Worm (Caenorhabditis elegans): ENCODE measurements around the gene ZK105.5.

ce11 chrV:7737710-7738109, 20.2 kb upstream of the ZK105.5 start, which contains the start of gene srr-9:
- no peak for TF ChIP-seq nhr-11 (tag; optimal IDR thresholded peaks at IDR 0.05)
- no peak for TF ChIP-seq ama-1 (optimal IDR thresholded peaks at IDR 0.05)
- no peak for TF ChIP-seq nhr-28 (tag; optimal IDR thresholded peaks at IDR 0.05)
